Worm (Caenorhabditis elegans): ENCODE measurements around the gene F44D12.10.

- TF ChIP-seq nhr-237 (tag; optimal IDR thresholded peaks at IDR 0.05), result no peak
- TF ChIP-seq sem-2 (GFP tag; optimal IDR thresholded peaks at IDR 0.05), result no peak
- no peak for TF ChIP-seq ztf-11 (tag; optimal IDR thresholded peaks at IDR 0.05)
- TF ChIP-seq ces-1 (GFP tag; optimal IDR thresholded peaks at IDR 0.05), result no peak
- no peak for TF ChIP-seq lin-13 (tag; optimal IDR thresholded peaks at IDR 0.05)
- TF ChIP-seq pha-4 (tag; optimal IDR thresholded peaks at IDR 0.05), result no peak
- TF ChIP-seq unc-39 (tag; optimal IDR thresholded peaks at IDR 0.05), result no peak
- TF ChIP-seq ham-2 (GFP tag; optimal IDR thresholded peaks at IDR 0.05), result no peak
- TF ChIP-seq elt-1 (tag; optimal IDR thresholded peaks at IDR 0.05; ENCODE audit: borderline replicate concordance, insufficient read depth), result no peak
- TF ChIP-seq unc-62 (GFP tag; optimal IDR thresholded peaks at IDR 0.05), result no peak
- TF ChIP-seq elt-3 (tag; optimal IDR thresholded peaks at IDR 0.05), result no peak
- TF ChIP-seq lsy-2 (tag; optimal IDR thresholded peaks at IDR 0.05), result no peak
These were observed 3.9 kb upstream of the F44D12.10 start, which contains the start of gene dhs-31 for ce11 chrIV:10040803-10041202.

Data from whole organism, mixed stage, embryonic.